Worm (Caenorhabditis elegans): ENCODE results near the gene srz-103.

ce11 chrV:16694538-16694937, 15.4 kb upstream of the srz-103 start, which contains the start of gene srz-101:
- TF ChIP-seq lin-13 (tag; optimal IDR thresholded peaks at IDR 0.05) (no peak), elt-3 (tag; optimal IDR thresholded peaks at IDR 0.05) (no peak), nhr-28 (tag; optimal IDR thresholded peaks at IDR 0.05) (no peak), nhr-237 (tag; optimal IDR thresholded peaks at IDR 0.05) (no peak), sptf-1 (tag; optimal IDR thresholded peaks at IDR 0.05) (no peak), mep-1 (tag; optimal IDR thresholded peaks at IDR 0.05) (no peak), blmp-1 (tag; optimal IDR thresholded peaks at IDR 0.05) (no peak), nhr-76 (tag; optimal IDR thresholded peaks at IDR 0.05) (no peak), mab-5 (tag; optimal IDR thresholded peaks at IDR 0.05) (no peak)

Data from whole organism, mixed stage, embryonic.